Worm (Caenorhabditis elegans) whole organism, L1 larva: ENCODE measurements around the gene T04C12.1.

Experiments used
- C04F5.9 ChIP-seq: sonication (generic microtip); optimal IDR thresholded peaks from 2 replicates; lab custom pipeline; 2016; ENCODE audit warnings: missing genetic modification characterization, missing compliant biosample characterization
- C16A3.4 ChIP-seq: fragments of 150-350 bp; optimal IDR thresholded peaks from 2 replicates; lab custom pipeline; 2014; ENCODE audit warnings: missing biosample characterization, missing genetic modification characterization
- F16B12.6 ChIP-seq: fragments of 150-350 bp; optimal IDR thresholded peaks from 2 replicates; lab custom pipeline; 2014; ENCODE audit warnings: missing biosample characterization, missing genetic modification characterization
- Y116A8C.19 ChIP-seq: sonication (generic microtip); optimal IDR thresholded peaks from 2 replicates; lab custom pipeline; 2016; ENCODE audit warnings: missing compliant biosample characterization, missing genetic modification characterization, borderline replicate concordance
- aha-1 ChIP-seq: fragments of 150-350 bp; optimal IDR thresholded peaks from 2 replicates; lab custom pipeline; 2014; ENCODE audit warnings: missing biosample characterization, missing genetic modification characterization
- aly-2 ChIP-seq: fragments of 150-350 bp; optimal IDR thresholded peaks from 2 replicates; lab custom pipeline; 2014; ENCODE audit warnings: missing biosample characterization, missing genetic modification characterization
- blmp-1 ChIP-seq: fragments of 150-350 bp; optimal IDR thresholded peaks from 2 replicates; lab custom pipeline; 2014; ENCODE audit warnings: missing biosample characterization, missing genetic modification characterization
- ceh-8 ChIP-seq: fragments of 200-800 bp; sonication (Bioruptor generic); optimal IDR thresholded peaks from 2 replicates; lab custom pipeline; 2018; ENCODE audit warnings: mild to moderate bottlenecking, missing genetic modification characterization, moderate library complexity, missing compliant biosample characterization
- ceh-82 ChIP-seq, 3 experiments: fragments of 150-350 bp in 1 of 3; sonication (generic microtip) in 2 of 3; optimal IDR thresholded peaks; 2 replicates each; lab custom pipeline; 2014 to 2017; ENCODE audit warnings: missing biosample characterization in 3 of 3, missing genetic modification characterization in 3 of 3
- dpl-1 ChIP-seq, 3 experiments: fragments of 150-350 bp in 2 of 3; sonication (generic microtip) in 1 of 3; optimal IDR thresholded peaks; 2 replicates each; lab custom pipeline; 2014 to 2017; ENCODE audit warnings: missing biosample characterization in 3 of 3, missing genetic modification characterization in 3 of 3, missing genetic modification reagents in 3 of 3
- dsc-1 ChIP-seq: sonication (generic microtip); optimal IDR thresholded peaks from 2 replicates; lab custom pipeline; 2016; ENCODE audit warnings: mild to moderate bottlenecking, missing genetic modification characterization, missing compliant biosample characterization
- efl-1 ChIP-seq, 4 experiments: fragments of 150-350 bp; optimal IDR thresholded peaks in 3 of 4; peaks in 1 of 4; 1 replicate in 1 of 4; 2 replicates in 3 of 4; lab custom pipeline; 2014; ENCODE audit warnings: missing biosample characterization in 2 of 4, missing genetic modification characterization in 2 of 4, missing genetic modification reagents in 2 of 4
- efl-3 ChIP-seq: fragments of 200-800 bp; sonication (Bioruptor generic); optimal IDR thresholded peaks from 2 replicates; lab custom pipeline; 2018; ENCODE audit warnings: mild to moderate bottlenecking, missing genetic modification characterization, missing compliant biosample characterization
- elt-2 ChIP-seq: sonication (generic microtip); optimal IDR thresholded peaks from 2 replicates; lab custom pipeline; 2016; ENCODE audit warnings: missing genetic modification characterization, mild to moderate bottlenecking, inconsistent platforms, missing compliant biosample characterization, missing genetic modification reagents
- elt-3 ChIP-seq, 6 experiments: fragments of 150-350 bp in 1 of 6; sonication (generic microtip); optimal IDR thresholded peaks; 2 replicates each; lab custom pipeline; 2017 to 2018; ENCODE audit warnings: missing biosample characterization in 6 of 6, missing genetic modification characterization in 6 of 6, inconsistent platforms in 1 of 6
- ets-5 ChIP-seq: fragments of 200-800 bp; sonication (Bioruptor generic); IDR thresholded peaks from 2 replicates; pipeline ENCODE4 v1.3.6; 2022; ENCODE audit warnings: missing genetic modification characterization, missing compliant biosample characterization
- fkh-4 ChIP-seq: sonication (generic microtip); optimal IDR thresholded peaks from 2 replicates; lab custom pipeline; 2016; ENCODE audit warnings: missing compliant biosample characterization, missing genetic modification characterization, borderline replicate concordance
- hlh-17 ChIP-seq: fragments of 200-800 bp; sonication (Bioruptor generic); optimal IDR thresholded peaks from 2 replicates; lab custom pipeline; 2018; ENCODE audit warnings: missing genetic modification characterization, mild to moderate bottlenecking, missing compliant biosample characterization, moderate library complexity, borderline replicate concordance
- hpl-2 ChIP-seq: fragments of 150-350 bp; optimal IDR thresholded peaks from 2 replicates; lab custom pipeline; 2014; ENCODE audit warnings: missing biosample characterization, missing genetic modification reagents, missing genetic modification characterization
- irx-1 ChIP-seq: sonication (generic microtip); optimal IDR thresholded peaks from 2 replicates; lab custom pipeline; 2016; ENCODE audit warnings: missing genetic modification characterization, missing compliant biosample characterization
- jun-1 ChIP-seq: fragments of 150-350 bp; optimal IDR thresholded peaks from 2 replicates; lab custom pipeline; 2014; ENCODE audit warnings: missing biosample characterization, missing genetic modification reagents, missing genetic modification characterization
- lin-13 ChIP-seq: fragments of 150-350 bp; optimal IDR thresholded peaks from 2 replicates; lab custom pipeline; 2014; ENCODE audit warnings: missing biosample characterization, missing genetic modification reagents, missing genetic modification characterization
- lin-14 ChIP-seq: fragments of 200-800 bp; sonication (Bioruptor generic); optimal IDR thresholded peaks from 2 replicates; lab custom pipeline; 2018; ENCODE audit warnings: mild to moderate bottlenecking, missing genetic modification characterization, moderate library complexity, missing compliant biosample characterization
- lin-15B ChIP-seq: fragments of 150-350 bp; sonication (generic microtip); optimal IDR thresholded peaks from 3 replicates; lab custom pipeline; 2014; ENCODE audit warnings: missing biosample characterization, missing genetic modification characterization
- lin-35 ChIP-seq, 2 experiments: fragments of 150-350 bp; optimal IDR thresholded peaks; 2 replicates each; lab custom pipeline; 2014; ENCODE audit warnings: missing biosample characterization in 2 of 2, missing genetic modification characterization in 2 of 2, missing genetic modification reagents in 2 of 2
- lir-3 ChIP-seq: sonication (generic microtip); optimal IDR thresholded peaks from 2 replicates; lab custom pipeline; 2016; ENCODE audit warnings: mild to moderate bottlenecking, missing genetic modification characterization, moderate library complexity, missing compliant biosample characterization; ENCODE audit not compliant: poor library complexity
- lsy-2 ChIP-seq, 2 experiments: fragments of 150-350 bp; optimal IDR thresholded peaks; 2 replicates each; lab custom pipeline; 2014; ENCODE audit warnings: missing biosample characterization in 2 of 2, missing genetic modification characterization in 2 of 2
- mdl-1 ChIP-seq, 2 experiments: fragments of 150-350 bp; optimal IDR thresholded peaks; 2 replicates each; lab custom pipeline; 2014 to 2017; ENCODE audit warnings: missing biosample characterization in 2 of 2, missing genetic modification characterization in 2 of 2, inconsistent platforms in 1 of 2
- mep-1 ChIP-seq: fragments of 150-350 bp; optimal IDR thresholded peaks from 2 replicates; lab custom pipeline; 2014; ENCODE audit warnings: missing biosample characterization, missing genetic modification characterization
- nhr-12 ChIP-seq: sonication (generic microtip); optimal IDR thresholded peaks from 2 replicates; lab custom pipeline; 2017; ENCODE audit warnings: missing biosample characterization, missing genetic modification characterization
- nhr-19 ChIP-seq: fragments of 200-800 bp; sonication (Bioruptor generic); conservative IDR thresholded peaks from 2 replicates; pipeline ENCODE4 v1.3.6; 2022; ENCODE audit warnings: missing genetic modification characterization, missing compliant biosample characterization
- nhr-20 ChIP-seq: sonication (generic microtip); optimal IDR thresholded peaks from 2 replicates; lab custom pipeline; 2016; ENCODE audit warnings: mild to moderate bottlenecking, missing genetic modification characterization, missing compliant biosample characterization
- nhr-237 ChIP-seq: fragments of 150-350 bp; optimal IDR thresholded peaks from 2 replicates; lab custom pipeline; 2014; ENCODE audit warnings: missing biosample characterization, missing genetic modification characterization
- nhr-28 ChIP-seq: fragments of 150-350 bp; optimal IDR thresholded peaks from 2 replicates; lab custom pipeline; 2014; ENCODE audit warnings: missing biosample characterization, missing genetic modification characterization
- nhr-47 ChIP-seq: sonication (generic microtip); optimal IDR thresholded peaks from 2 replicates; lab custom pipeline; 2016; ENCODE audit warnings: mild to moderate bottlenecking, missing genetic modification characterization, moderate library complexity, missing compliant biosample characterization
- nhr-71 ChIP-seq: sonication (generic microtip); optimal IDR thresholded peaks from 2 replicates; lab custom pipeline; 2016; ENCODE audit warnings: mild to moderate bottlenecking, missing genetic modification characterization, moderate library complexity, missing compliant biosample characterization
- nhr-84 ChIP-seq: sonication (generic microtip); optimal IDR thresholded peaks from 2 replicates; lab custom pipeline; 2017; ENCODE audit warnings: missing biosample characterization, missing genetic modification characterization
- nhr-85 ChIP-seq: sonication (generic microtip); peaks from one replicate; lab custom pipeline; 2016; ENCODE audit warnings: missing genetic modification characterization, inconsistent platforms, missing compliant biosample characterization
- nhr-90 ChIP-seq: sonication (generic microtip); optimal IDR thresholded peaks from 2 replicates; lab custom pipeline; 2016; ENCODE audit warnings: mild to moderate bottlenecking, missing genetic modification characterization, missing compliant biosample characterization; ENCODE audit not compliant: poor library complexity
- pax-3 ChIP-seq: fragments of 200-800 bp; sonication (Bioruptor generic); optimal IDR thresholded peaks from 2 replicates; lab custom pipeline; 2018; ENCODE audit warnings: mild to moderate bottlenecking, missing genetic modification characterization, moderate library complexity, missing compliant biosample characterization
- pqm-1 ChIP-seq: sonication (generic microtip); optimal IDR thresholded peaks from 3 replicates; lab custom pipeline; 2017; ENCODE audit warnings: missing biosample characterization, missing genetic modification characterization
- rnt-1 ChIP-seq: sonication (generic microtip); optimal IDR thresholded peaks from 2 replicates; lab custom pipeline; 2016; ENCODE audit warnings: mild to moderate bottlenecking, missing genetic modification characterization, moderate library complexity, missing compliant biosample characterization
- skn-1 ChIP-seq: fragments of 150-350 bp; optimal IDR thresholded peaks from 2 replicates; lab custom pipeline; 2014; ENCODE audit warnings: missing biosample characterization, missing genetic modification characterization
- snpc-4 ChIP-seq: fragments of 150-350 bp; optimal IDR thresholded peaks from 2 replicates; lab custom pipeline; 2014; ENCODE audit warnings: missing biosample characterization, missing genetic modification characterization
- snu-23 ChIP-seq: sonication (generic microtip); optimal IDR thresholded peaks from 2 replicates; lab custom pipeline; 2016; ENCODE audit warnings: missing genetic modification characterization, missing compliant biosample characterization
- sox-4 ChIP-seq: sonication (generic microtip); optimal IDR thresholded peaks from 2 replicates; lab custom pipeline; 2016; ENCODE audit warnings: missing genetic modification characterization, missing compliant biosample characterization
- sptf-1 ChIP-seq: fragments of 150-350 bp; optimal IDR thresholded peaks from 2 replicates; lab custom pipeline; 2014; ENCODE audit warnings: missing biosample characterization, missing genetic modification characterization
- swsn-7 ChIP-seq: sonication (generic microtip); optimal IDR thresholded peaks from 2 replicates; lab custom pipeline; 2016; ENCODE audit warnings: missing genetic modification characterization, missing compliant biosample characterization
- tlp-1 ChIP-seq: fragments of 150-350 bp; optimal IDR thresholded peaks from 2 replicates; lab custom pipeline; 2014; ENCODE audit warnings: missing biosample characterization, missing genetic modification characterization
- zag-1 ChIP-seq: fragments of 150-350 bp; optimal IDR thresholded peaks from 2 replicates; lab custom pipeline; 2014; ENCODE audit warnings: missing biosample characterization, missing genetic modification characterization
- ztf-4 ChIP-seq: fragments of 150-350 bp; optimal IDR thresholded peaks from 2 replicates; lab custom pipeline; 2014; ENCODE audit warnings: missing biosample characterization, missing genetic modification characterization

T04C12.1 gene

ce11 chrV:11087119-11087518 is 28.1 kb upstream of the T04C12.1 start:
- TF ChIP-seq F16B12.6 (tag; lab: Kevin White, UChicago), result no peak
- no peak for TF ChIP-seq dpl-1 (GFP tag; optimal IDR thresholded peaks at IDR 0.05; lab: Kevin White, UChicago)
- no peak for TF ChIP-seq snpc-4
- peak in 2 of 6 experiments; percentile 67 to 75 for TF ChIP-seq elt-3 (tag; optimal IDR thresholded peaks at IDR 0.05; lab: Kevin White, UChicago)
- TF ChIP-seq efl-3 (GFP tag; lab: Kevin White, UChicago), result no peak
- no peak for TF ChIP-seq ceh-8 (GFP tag; lab: Kevin White, UChicago)
- TF ChIP-seq jun-1, result no peak
- no peak for TF ChIP-seq Y116A8C.19 (tag; lab: Kevin White, UChicago)
- no peak for TF ChIP-seq nhr-84 (tag; lab: Kevin White, UChicago)
- TF ChIP-seq tlp-1 (tag; lab: Kevin White, UChicago), result no peak
- no peak for TF ChIP-seq lin-35 (GFP tag; optimal IDR thresholded peaks at IDR 0.05; lab: Kevin White, UChicago)
- TF ChIP-seq lin-15B (tag; lab: Kevin White, UChicago), result no peak
- peak; percentile 3 for TF ChIP-seq blmp-1 (tag; lab: Kevin White, UChicago)
- TF ChIP-seq nhr-47 (tag; lab: Kevin White, UChicago), result no peak
- no peak for TF ChIP-seq dsc-1 (tag; lab: Kevin White, UChicago)
- TF ChIP-seq mdl-1 (tag; optimal IDR thresholded peaks at IDR 0.05; lab: Kevin White, UChicago), result no peak
- TF ChIP-seq mep-1, result no peak
- TF ChIP-seq elt-2 (tag; lab: Kevin White, UChicago), result peak; percentile 99
- TF ChIP-seq nhr-28 (tag; lab: Kevin White, UChicago), result no peak
- TF ChIP-seq nhr-85 (tag; lab: Kevin White, UChicago), result no peak
- TF ChIP-seq sox-4 (tag; lab: Kevin White, UChicago), result no peak
- TF ChIP-seq aha-1 (tag; lab: Kevin White, UChicago), result no peak
- peak; percentile 32 for TF ChIP-seq lin-14
- peak; percentile 40 for TF ChIP-seq nhr-20 (tag; lab: Kevin White, UChicago)
- TF ChIP-seq zag-1 (tag; lab: Kevin White, UChicago), result no peak
- TF ChIP-seq nhr-71 (tag; lab: Kevin White, UChicago), result peak; percentile 8
- TF ChIP-seq aly-2 (tag; lab: Kevin White, UChicago), result no peak
- TF ChIP-seq lir-3 (tag; lab: Kevin White, UChicago), result no peak
- peak; percentile 17 for TF ChIP-seq nhr-90
- no peak for TF ChIP-seq lin-13 (GFP tag; lab: Kevin White, UChicago)
- no peak for TF ChIP-seq efl-1 (optimal IDR thresholded peaks at IDR 0.05; lab: Kevin White, UChicago)
- peak in 1 of 2 experiments; percentile 39 for TF ChIP-seq efl-1 (GFP tag; optimal IDR thresholded peaks at IDR 0.05 in 1 of 2; lab: Kevin White, UChicago)
- TF ChIP-seq sptf-1, result no peak
- TF ChIP-seq pqm-1 (tag; lab: Kevin White, UChicago), result no peak
- no peak for TF ChIP-seq swsn-7 (tag; lab: Kevin White, UChicago)
- TF ChIP-seq C04F5.9 (tag; lab: Kevin White, UChicago), result no peak
- TF ChIP-seq ztf-4 (tag; lab: Kevin White, UChicago), result no peak
- TF ChIP-seq, all 84 proteins: peak for 8

- TF ChIP-seq nhr-12 (no peak), ceh-8 (GFP tag; lab: Kevin White, UChicago) (no peak), mep-1 (peak; percentile 49), pqm-1 (tag; lab: Kevin White, UChicago) (no peak), rnt-1 (tag; lab: Kevin White, UChicago) (peak; percentile 84), lsy-2 (tag; optimal IDR thresholded peaks at IDR 0.05; lab: Kevin White, UChicago) (peak; percentile 23 to 60), efl-3 (GFP tag; lab: Kevin White, UChicago) (no peak), lir-3 (tag; lab: Kevin White, UChicago) (no peak), pax-3 (tag; lab: Kevin White, UChicago) (no peak), swsn-7 (tag; lab: Kevin White, UChicago) (peak; percentile 49), efl-1 (optimal IDR thresholded peaks at IDR 0.05; lab: Kevin White, UChicago) (peak; percentile 6 to 33), efl-1 (GFP tag; optimal IDR thresholded peaks at IDR 0.05 in 1 of 2; lab: Kevin White, UChicago) (peak in 1 of 2 experiments; percentile 44), ceh-82 (tag; optimal IDR thresholded peaks at IDR 0.05; lab: Kevin White, UChicago) (peak in 2 of 3 experiments; percentile 24 to 42), hpl-2 (GFP tag; lab: Kevin White, UChicago) (no peak), C16A3.4 (tag; lab: Kevin White, UChicago) (peak; percentile 11), snu-23 (peak; percentile 64), irx-1 (tag; lab: Kevin White, UChicago) (peak; percentile 35), nhr-237 (tag; lab: Kevin White, UChicago) (no peak), ets-5 (GFP tag; lab: Robert Waterston, UW) (no peak), nhr-19 (GFP tag; lab: Robert Waterston, UW) (peak; percentile 67), fkh-4 (tag; lab: Kevin White, UChicago) (peak; percentile 12), nhr-20 (tag; lab: Kevin White, UChicago) (peak; percentile 47), hlh-17 (GFP tag; lab: Kevin White, UChicago) (no peak), skn-1 (tag; lab: Kevin White, UChicago) (no peak), aly-2 (tag; lab: Kevin White, UChicago) (peak; percentile 32)
These were observed 24.6 kb upstream of the T04C12.1 start for ce11 chrV:11083691-11084090.
